Fruit fly (Drosophila melanogaster) whole organism, adult: ENCODE results near the gene CG45076.

Experiments
- CG11617 ChIP-seq: fragments of 200-800 bp; sonication (Bioruptor generic); optimal IDR thresholded peaks from 2 replicates; lab custom pipeline; 2017; ENCODE audit warnings: mild to moderate bottlenecking, missing biosample characterization, missing genetic modification reagents, missing genetic modification characterization
- CG12768 ChIP-seq: fragments of 200-800 bp; sonication (Bioruptor generic); optimal IDR thresholded peaks from 2 replicates; lab custom pipeline; 2017; ENCODE audit warnings: missing biosample characterization, missing genetic modification characterization, mild to moderate bottlenecking, moderate library complexity, missing genetic modification reagents
- CG14711 ChIP-seq: fragments of 200-800 bp; sonication (Bioruptor generic); optimal IDR thresholded peaks from 2 replicates; lab custom pipeline; 2018; ENCODE audit warnings: missing biosample characterization, mild to moderate bottlenecking, missing genetic modification characterization, moderate library complexity
- CG1620 ChIP-seq: fragments of 200-800 bp; sonication (Bioruptor generic); optimal IDR thresholded peaks from 2 replicates; lab custom pipeline; 2016; ENCODE audit warnings: missing biosample characterization, missing genetic modification characterization
- CG33017 ChIP-seq: fragments of 200-800 bp; sonication (Bioruptor generic); optimal IDR thresholded peaks from 2 replicates; lab custom pipeline; 2018; ENCODE audit warnings: missing biosample characterization, mild to moderate bottlenecking, missing genetic modification characterization, moderate library complexity
- CG5204 ChIP-seq: fragments of 200-800 bp; sonication (Bioruptor generic); optimal IDR thresholded peaks from 2 replicates; lab custom pipeline; 2016; ENCODE audit warnings: missing biosample characterization, missing genetic modification characterization
- CG7045 ChIP-seq: fragments of 200-800 bp; sonication (Bioruptor generic); optimal IDR thresholded peaks from 2 replicates; lab custom pipeline; 2017; ENCODE audit warnings: missing biosample characterization, mild to moderate bottlenecking, missing genetic modification characterization
- CG7101 ChIP-seq: fragments of 200-800 bp; sonication (Bioruptor generic); optimal IDR thresholded peaks from 2 replicates; lab custom pipeline; 2018; ENCODE audit warnings: missing biosample characterization, mild to moderate bottlenecking, missing genetic modification characterization, moderate library complexity
- Clk ChIP-seq: fragments of 200-800 bp; sonication (Bioruptor generic); optimal IDR thresholded peaks from 2 replicates; lab custom pipeline; 2017; ENCODE audit warnings: missing biosample characterization, missing genetic modification characterization
- Crg-1 ChIP-seq: fragments of 200-800 bp; sonication (Bioruptor generic); optimal IDR thresholded peaks from 2 replicates; lab custom pipeline; 2016; ENCODE audit warnings: missing biosample characterization, missing genetic modification characterization
- Hr96 ChIP-seq: fragments of 200-800 bp; sonication (Bioruptor generic); optimal IDR thresholded peaks from 2 replicates; lab custom pipeline; 2016; ENCODE audit warnings: missing biosample characterization, missing genetic modification characterization
- Mnt ChIP-seq: fragments of 200-800 bp; sonication (Bioruptor generic); optimal IDR thresholded peaks from 2 replicates; lab custom pipeline; 2016; ENCODE audit warnings: missing biosample characterization, mild to moderate bottlenecking, missing genetic modification characterization
- bab1 ChIP-seq: fragments of 200-800 bp; sonication (Bioruptor generic); optimal IDR thresholded peaks from 3 replicates; lab custom pipeline; 2019; ENCODE audit warnings: missing biosample characterization, mild to moderate bottlenecking, missing genetic modification characterization, moderate library complexity
- cic ChIP-seq: fragments of 200-800 bp; sonication (Bioruptor generic); optimal IDR thresholded peaks from 2 replicates; lab custom pipeline; 2017; ENCODE audit warnings: missing biosample characterization, mild to moderate bottlenecking, missing genetic modification characterization, moderate library complexity
- cnc ChIP-seq, 2 experiments: fragments of >200 bp; optimal IDR thresholded peaks; 2 replicates each; lab custom pipeline; 2017
- kay ChIP-seq: fragments of 200-800 bp; sonication (Bioruptor generic); peaks from one replicate; lab custom pipeline; 2016; ENCODE audit warnings: missing biosample characterization, missing genetic modification characterization, borderline replicate concordance
- ovo ChIP-seq: fragments of 200-800 bp; sonication (Bioruptor generic); optimal IDR thresholded peaks from 2 replicates; lab custom pipeline; 2016; ENCODE audit warnings: missing biosample characterization, missing genetic modification characterization
- pad ChIP-seq: fragments of 200-800 bp; sonication (Bioruptor generic); optimal IDR thresholded peaks from 3 replicates; lab custom pipeline; 2017; ENCODE audit warnings: missing biosample characterization, missing genetic modification characterization, mild to moderate bottlenecking, moderate library complexity, missing genetic modification reagents
- tj ChIP-seq: fragments of 200-800 bp; sonication (Bioruptor generic); optimal IDR thresholded peaks from 3 replicates; lab custom pipeline; 2017; ENCODE audit warnings: missing biosample characterization, mild to moderate bottlenecking, missing genetic modification characterization, moderate library complexity
- toe ChIP-seq: fragments of 200-800 bp; sonication (Bioruptor generic); optimal IDR thresholded peaks from 2 replicates; lab custom pipeline; 2016; ENCODE audit warnings: missing biosample characterization, missing genetic modification characterization

Gene CG45076

DNA sequence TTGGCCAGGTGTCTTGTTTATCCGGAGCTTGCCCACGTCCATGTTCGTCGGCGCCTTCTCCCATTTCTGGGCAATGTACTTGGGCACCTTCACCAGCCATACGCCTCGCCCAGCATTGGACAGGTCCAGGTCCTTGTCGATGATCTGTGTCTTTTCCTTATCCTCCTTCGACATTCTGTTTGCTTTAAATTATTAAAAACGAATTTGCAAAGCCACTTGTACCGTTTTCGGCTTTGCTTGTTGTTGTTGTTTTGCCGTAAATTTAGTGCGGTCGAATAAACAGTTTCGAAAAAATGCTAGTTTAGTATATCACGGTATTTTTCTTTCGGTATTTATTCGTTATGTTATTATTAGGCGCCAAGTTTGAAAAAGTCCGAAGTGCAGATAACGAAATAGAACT, 9.6 kb downstream of the CG45076 start, which contains the start of gene TfIIFbeta:
Gene TfIIFbeta (minus strand): TSS at position 279 of the 400 bp plus-strand sequence.
- TF ChIP-seq bab1 (GFP tag; lab: Kevin White, UChicago) (no peak), CG11617 (GFP tag; lab: Kevin White, UChicago) (no peak), cnc (optimal IDR thresholded peaks at IDR 0.05; lab: Kevin White, UChicago) (no peak), CG1620 (GFP tag; lab: Kevin White, UChicago) (no peak), tj (GFP tag; lab: Kevin White, UChicago) (no peak)

DNA sequence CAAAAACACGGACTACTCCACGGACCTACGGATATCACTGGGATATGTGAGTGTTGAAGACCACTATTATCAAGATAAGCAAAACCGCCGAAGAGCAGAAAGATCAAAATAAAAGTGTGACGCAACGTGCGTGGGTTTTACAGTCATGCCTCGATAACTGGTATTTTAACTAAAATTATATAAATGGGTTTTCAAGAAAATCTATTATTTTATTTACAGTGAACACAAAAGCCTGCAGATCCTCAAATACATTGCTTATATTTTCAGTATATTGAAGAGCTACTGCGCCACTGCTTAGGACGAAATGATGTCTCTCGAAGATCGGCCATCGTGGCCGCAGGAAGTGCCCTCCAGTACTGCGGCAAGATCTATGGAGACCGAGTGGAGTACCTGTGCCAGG, 15.2 kb downstream of the CG45076 start:
- TF ChIP-seq cic (GFP tag; lab: Kevin White, UChicago) (no peak), kay (no peak), bab1 (GFP tag; lab: Kevin White, UChicago) (no peak), toe (GFP tag; lab: Kevin White, UChicago) (no peak)

DNA sequence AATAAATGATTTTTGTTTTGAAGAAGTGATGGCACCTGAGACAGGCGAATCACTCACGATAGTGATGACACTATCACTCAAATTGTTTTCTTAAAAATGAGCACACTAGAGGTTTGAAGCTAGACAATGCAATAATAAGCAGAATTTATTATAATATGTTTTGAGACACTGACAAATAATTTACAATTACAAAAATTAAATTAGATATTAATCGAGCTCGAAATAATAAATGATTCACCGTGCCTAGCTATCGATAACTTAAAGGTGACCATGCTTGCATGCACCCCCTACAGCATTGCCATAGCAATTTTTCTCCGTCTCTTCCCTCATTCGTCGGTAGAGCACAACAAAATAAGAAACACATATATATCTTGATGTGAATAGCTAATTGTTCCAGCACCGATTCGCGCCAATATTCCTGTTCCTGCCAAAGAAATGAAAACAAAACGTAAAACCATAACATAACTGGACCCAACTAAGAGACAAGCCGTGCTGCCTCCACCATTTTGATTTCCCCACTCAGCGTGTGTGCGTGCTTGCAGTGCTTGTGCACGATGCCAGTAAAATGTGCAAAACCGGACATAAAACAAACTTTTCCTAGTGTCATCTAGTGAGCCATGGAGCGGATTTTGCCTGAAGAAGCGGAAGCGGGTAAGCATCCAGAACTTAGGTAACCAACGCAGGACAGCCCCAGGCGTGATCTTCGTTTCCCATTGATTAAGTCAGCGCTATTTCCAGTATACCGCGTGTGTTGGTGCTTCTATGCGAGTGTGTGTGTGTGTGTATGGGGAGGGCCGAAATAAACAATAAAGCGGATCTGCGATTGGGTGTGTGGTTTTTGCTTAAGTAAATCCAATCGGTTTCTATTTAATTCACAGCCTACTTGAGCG, 16.0 kb downstream of the CG45076 start, which contains the start of the genes MED7 and Cap-H2:
Gene MED7 (minus strand): TSS at position 67 of the 890 bp plus-strand sequence.
Gene Cap-H2 (plus strand): TSS at position 345 of the 890 bp plus-strand sequence.
- peak; percentile 92 for TF ChIP-seq toe (GFP tag; lab: Kevin White, UChicago)
- peak; percentile 76 for TF ChIP-seq bab1 (GFP tag; lab: Kevin White, UChicago)
- peak; percentile 51 for TF ChIP-seq CG7101
- peak; percentile 76 for TF ChIP-seq Hr96 (GFP tag; lab: Kevin White, UChicago)
- TF ChIP-seq cnc (optimal IDR thresholded peaks at IDR 0.05; lab: Kevin White, UChicago) = no peak
- peak; percentile 53 for TF ChIP-seq ovo (GFP tag; lab: Kevin White, UChicago)
- TF ChIP-seq pad = peak; percentile 68
- peak; percentile 56 for TF ChIP-seq kay
- TF ChIP-seq CG33017 (tag; lab: Kevin White, UChicago) = peak; percentile 30
- TF ChIP-seq CG12768 (GFP tag; lab: Kevin White, UChicago) = no peak
- peak; percentile 79 for TF ChIP-seq CG7045 (GFP tag; lab: Kevin White, UChicago)
- peak; percentile 50 for TF ChIP-seq CG11617 (GFP tag; lab: Kevin White, UChicago)
- peak; percentile 73 for TF ChIP-seq CG5204
- peak; percentile 72 for TF ChIP-seq Mnt (GFP tag; lab: Kevin White, UChicago)
- TF ChIP-seq CG1620 (GFP tag; lab: Kevin White, UChicago) = peak; percentile 79
- TF ChIP-seq Crg-1 (GFP tag; lab: Kevin White, UChicago) = peak; percentile 63
- peak; percentile 83 for TF ChIP-seq cic (GFP tag; lab: Kevin White, UChicago)
- peak; percentile 36 for TF ChIP-seq Clk (GFP tag; lab: Kevin White, UChicago)
- peak; percentile 65 for TF ChIP-seq CG14711 (tag; lab: Kevin White, UChicago)
- TF ChIP-seq tj (GFP tag; lab: Kevin White, UChicago) = peak; percentile 28

DNA sequence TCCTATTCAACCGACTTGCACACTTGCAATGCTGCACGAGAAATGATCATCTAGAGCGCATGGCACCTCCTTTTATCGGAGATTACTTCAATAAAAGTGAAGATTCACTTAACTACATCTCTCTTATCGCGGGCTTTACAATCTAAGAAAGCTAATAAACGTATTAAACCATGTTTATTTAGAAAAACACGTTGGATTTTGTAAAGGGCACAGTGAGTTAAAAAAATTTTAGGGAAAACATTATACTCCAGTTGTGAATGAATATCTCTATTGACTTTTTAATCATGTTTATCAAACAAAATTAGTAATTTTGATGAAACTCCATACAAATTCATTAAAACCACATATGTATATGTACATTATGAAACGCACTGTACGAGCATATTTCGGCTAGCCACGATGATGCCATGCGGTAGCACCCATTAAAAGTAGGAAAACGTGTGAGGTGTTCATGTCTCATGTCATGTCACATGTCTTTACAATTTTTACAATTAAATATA, 17.8 kb downstream of the CG45076 start, which contains the start of gene CG31272:
Gene CG31272 (minus strand): TSS at position 51 of the 500 bp plus-strand sequence.
- TF ChIP-seq CG5204 = peak; percentile 15
- peak; percentile 70 for TF ChIP-seq cic (GFP tag; lab: Kevin White, UChicago)
- TF ChIP-seq CG7045 (GFP tag; lab: Kevin White, UChicago) = peak; percentile 30
- TF ChIP-seq Mnt (GFP tag; lab: Kevin White, UChicago) = no peak
- TF ChIP-seq Crg-1 (GFP tag; lab: Kevin White, UChicago) = no peak

DNA sequence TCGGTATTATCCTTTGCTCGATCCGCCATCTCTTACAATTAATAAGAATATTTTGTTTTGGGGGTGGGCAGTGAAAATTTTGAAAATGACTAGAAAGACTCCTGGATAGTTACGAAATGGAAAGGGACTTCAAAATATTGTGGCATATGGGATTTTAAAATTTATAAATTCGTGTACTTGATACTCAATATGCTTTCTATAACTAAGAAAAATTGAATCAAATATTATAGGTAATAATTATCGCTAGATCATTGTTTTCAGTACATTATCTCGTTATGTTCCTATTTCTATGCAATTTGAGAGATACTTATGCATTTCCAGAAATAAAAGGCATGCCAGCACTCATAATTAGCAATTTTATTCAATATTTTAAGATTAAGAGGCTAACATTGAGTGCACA, 21.6 kb downstream of the CG45076 start, which contains the start of gene CG14691:
Gene CG14691 (minus strand): TSS at position 101 of the 400 bp plus-strand sequence.
- TF ChIP-seq pad (no peak), bab1 (GFP tag; lab: Kevin White, UChicago) (no peak), Hr96 (GFP tag; lab: Kevin White, UChicago) (no peak), CG33017 (tag; lab: Kevin White, UChicago) (no peak), Mnt (GFP tag; lab: Kevin White, UChicago) (no peak), cic (GFP tag; lab: Kevin White, UChicago) (no peak), CG14711 (tag; lab: Kevin White, UChicago) (no peak), Clk (GFP tag; lab: Kevin White, UChicago) (no peak), kay (no peak), CG1620 (GFP tag; lab: Kevin White, UChicago) (no peak)

DNA sequence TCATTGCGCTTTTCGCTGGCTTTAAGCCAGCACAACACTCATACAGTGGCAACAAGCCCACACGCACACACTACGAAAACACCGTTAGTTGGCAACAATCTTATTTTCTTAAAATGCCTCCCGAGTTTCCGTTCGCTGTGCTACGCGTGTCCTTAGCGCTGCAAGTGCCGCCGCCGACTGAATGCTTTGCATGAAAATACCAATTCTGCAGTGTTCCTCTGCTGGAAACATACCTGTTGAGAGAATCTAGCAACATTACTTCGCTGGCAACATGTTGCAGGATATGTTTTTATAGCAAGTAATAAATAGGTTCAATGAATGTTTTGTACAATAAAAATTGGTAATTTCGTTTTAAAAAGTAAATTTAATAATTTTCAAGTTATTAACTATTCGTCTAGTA, 26.1 kb downstream of the CG45076 start, which contains the start of gene TkR86C:
Gene TkR86C (minus strand): TSS at position 168 of the 400 bp plus-strand sequence.
- no peak for TF ChIP-seq CG11617 (GFP tag; lab: Kevin White, UChicago)
- TF ChIP-seq CG7101 = no peak
- TF ChIP-seq toe (GFP tag; lab: Kevin White, UChicago) = no peak
- no peak for TF ChIP-seq Clk (GFP tag; lab: Kevin White, UChicago)
- TF ChIP-seq CG33017 (tag; lab: Kevin White, UChicago) = no peak
- no peak for TF ChIP-seq Mnt (GFP tag; lab: Kevin White, UChicago)
- TF ChIP-seq pad = no peak
- TF ChIP-seq CG1620 (GFP tag; lab: Kevin White, UChicago) = no peak
- TF ChIP-seq Crg-1 (GFP tag; lab: Kevin White, UChicago) = no peak
- no peak for TF ChIP-seq cnc (optimal IDR thresholded peaks at IDR 0.05; lab: Kevin White, UChicago)
- no peak for TF ChIP-seq CG7045 (GFP tag; lab: Kevin White, UChicago)
- no peak for TF ChIP-seq bab1 (GFP tag; lab: Kevin White, UChicago)
- TF ChIP-seq Hr96 (GFP tag; lab: Kevin White, UChicago) = no peak
- TF ChIP-seq cic (GFP tag; lab: Kevin White, UChicago) = no peak
- TF ChIP-seq CG5204 = no peak
- TF ChIP-seq ovo (GFP tag; lab: Kevin White, UChicago) = no peak
